Worm (Caenorhabditis elegans) whole organism, young adult: ENCODE measurements around the gene C26B9.5.

Experiments
- B0261.1 ChIP-seq: sonication (generic microtip); optimal IDR thresholded peaks from 2 replicates; lab custom pipeline; 2016; ENCODE audit warnings: mild to moderate bottlenecking, missing genetic modification characterization, moderate library complexity, missing compliant biosample characterization
- F37B4.10 ChIP-seq: fragments of 200-800 bp; sonication (Bioruptor generic); IDR thresholded peaks from 2 replicates; pipeline ENCODE4 v1.3.6; 2022; ENCODE audit warnings: missing genetic modification characterization, missing compliant biosample characterization
- K12H6.12 ChIP-seq: fragments of 200-800 bp; sonication (Bioruptor generic); optimal IDR thresholded peaks from 2 replicates; lab custom pipeline; 2018; ENCODE audit warnings: mild to moderate bottlenecking, missing genetic modification characterization, missing compliant biosample characterization
- T26A5.8 ChIP-seq: sonication (generic microtip); optimal IDR thresholded peaks from 2 replicates; lab custom pipeline; 2016; ENCODE audit warnings: missing genetic modification characterization, missing compliant biosample characterization
- Y53F4B.3 ChIP-seq: fragments of 200-800 bp; sonication (Bioruptor generic); IDR thresholded peaks from 2 replicates; pipeline ENCODE4 v1.3.6; 2022; ENCODE audit warnings: missing genetic modification reagents, missing genetic modification characterization, missing compliant biosample characterization
- Y56A3A.18 ChIP-seq: fragments of 200-800 bp; sonication (Bioruptor generic); IDR thresholded peaks from 2 replicates; pipeline ENCODE4 v1.3.6; 2022; ENCODE audit warnings: missing genetic modification reagents, missing genetic modification characterization, missing compliant biosample characterization
- Y95B8A.8 ChIP-seq: fragments of 200-800 bp; sonication (Bioruptor generic); IDR thresholded peaks from 2 replicates; pipeline ENCODE4 v1.3.6; 2022; ENCODE audit warnings: missing genetic modification reagents, missing genetic modification characterization, missing compliant biosample characterization
- aptf-2 ChIP-seq: fragments of 200-800 bp; sonication (Bioruptor generic); conservative IDR thresholded peaks from 2 replicates; pipeline ENCODE4 v1.3.6; 2022; ENCODE audit warnings: missing genetic modification reagents, missing genetic modification characterization, missing compliant biosample characterization
- atf-7 ChIP-seq: sonication (generic microtip); optimal IDR thresholded peaks from 2 replicates; lab custom pipeline; 2017; ENCODE audit warnings: mild to moderate bottlenecking, missing genetic modification characterization, missing compliant biosample characterization
- attf-5 ChIP-seq: fragments of 200-800 bp; sonication (Bioruptor generic); optimal IDR thresholded peaks from 2 replicates; lab custom pipeline; 2018; ENCODE audit warnings: mild to moderate bottlenecking, missing genetic modification characterization, missing compliant biosample characterization
- bed-1 ChIP-seq: fragments of 200-800 bp; sonication (Bioruptor generic); IDR thresholded peaks from 2 replicates; pipeline ENCODE4 v1.3.6; 2022; ENCODE audit warnings: missing genetic modification reagents, missing genetic modification characterization, missing compliant biosample characterization
- cebp-1 ChIP-seq, 2 experiments: fragments of 200-800 bp in 1 of 2; sonication (Bioruptor generic) in 1 of 2; sonication (generic microtip) in 1 of 2; IDR thresholded peaks in 1 of 2; optimal IDR thresholded peaks in 1 of 2; 2 replicates each; pipeline versions ENCODE4 v1.3.6 to Lab custom; 2017 to 2022; ENCODE audit warnings: missing compliant biosample characterization in 2 of 2, missing genetic modification characterization in 2 of 2, mild to moderate bottlenecking in 1 of 2, missing genetic modification reagents in 1 of 2, moderate library complexity in 1 of 2
- ceh-100 ChIP-seq: fragments of 200-800 bp; sonication (Bioruptor generic); IDR thresholded peaks from 2 replicates; pipeline ENCODE4 v1.3.6; 2022; ENCODE audit warnings: missing genetic modification reagents, missing genetic modification characterization, missing compliant biosample characterization
- ceh-58 ChIP-seq: fragments of 200-800 bp; sonication (Bioruptor generic); IDR thresholded peaks from 2 replicates; pipeline ENCODE4 v1.3.6; 2022; ENCODE audit warnings: missing genetic modification characterization, missing compliant biosample characterization
- chd-7 ChIP-seq: sonication (generic microtip); optimal IDR thresholded peaks from 2 replicates; lab custom pipeline; 2016; ENCODE audit warnings: mild to moderate bottlenecking, missing genetic modification characterization, moderate library complexity, missing compliant biosample characterization
- die-1 ChIP-seq: sonication (generic microtip); optimal IDR thresholded peaks from 2 replicates; lab custom pipeline; 2016; ENCODE audit warnings: missing genotype, mild to moderate bottlenecking, missing genetic modification characterization, missing compliant biosample characterization
- dox-1 ChIP-seq: fragments of 200-800 bp; sonication (Bioruptor generic); IDR thresholded peaks from 2 replicates; pipeline ENCODE4 v1.3.6; 2022; ENCODE audit warnings: missing genetic modification reagents, missing genetic modification characterization, missing compliant biosample characterization
- efl-1 ChIP-seq: fragments of 150-350 bp; optimal IDR thresholded peaks from 2 replicates; lab custom pipeline; 2014; ENCODE audit warnings: missing biosample characterization, missing genetic modification reagents, missing genetic modification characterization
- egrh-3 ChIP-seq: fragments of 200-800 bp; sonication (Bioruptor generic); IDR thresholded peaks from 2 replicates; pipeline ENCODE4 v1.3.6; 2022; ENCODE audit warnings: missing genetic modification reagents, missing genetic modification characterization, missing compliant biosample characterization
- fkh-3 ChIP-seq: sonication (generic microtip); optimal IDR thresholded peaks from 2 replicates; lab custom pipeline; 2016; ENCODE audit warnings: mild to moderate bottlenecking, missing genetic modification characterization, missing compliant biosample characterization
- gei-17 ChIP-seq: fragments of 200-800 bp; sonication (Bioruptor generic); optimal IDR thresholded peaks from 2 replicates; lab custom pipeline; 2018; ENCODE audit warnings: mild to moderate bottlenecking, missing genetic modification characterization, missing compliant biosample characterization
- hlh-12 ChIP-seq: sonication (generic microtip); optimal IDR thresholded peaks from 2 replicates; lab custom pipeline; 2016; ENCODE audit warnings: missing genetic modification characterization, missing compliant biosample characterization
- hlh-26 ChIP-seq: fragments of 200-800 bp; sonication (Bioruptor generic); conservative IDR thresholded peaks from 2 replicates; pipeline ENCODE4 v1.3.6; 2022; ENCODE audit warnings: missing genetic modification reagents, missing genetic modification characterization, missing compliant biosample characterization
- hmg-1.2 ChIP-seq: fragments of 200-800 bp; sonication (Bioruptor generic); IDR thresholded peaks from 2 replicates; pipeline ENCODE4 v1.3.6; 2022; ENCODE audit warnings: missing genetic modification reagents, missing genetic modification characterization, missing compliant biosample characterization
- hmg-20 ChIP-seq: fragments of 200-800 bp; sonication (Bioruptor generic); IDR thresholded peaks from 2 replicates; pipeline ENCODE4 v1.3.6; 2022; ENCODE audit warnings: missing genetic modification reagents, missing genetic modification characterization, missing compliant biosample characterization
- hsf-1 ChIP-seq: fragments of 200-800 bp; sonication (Bioruptor generic); IDR thresholded peaks from 2 replicates; pipeline ENCODE4 v1.3.6; 2022; ENCODE audit warnings: missing genetic modification reagents, missing genetic modification characterization, missing compliant biosample characterization
- lag-1 ChIP-seq: fragments of 200-800 bp; sonication (Bioruptor generic); IDR thresholded peaks from 2 replicates; pipeline ENCODE4 v1.3.6; 2022; ENCODE audit warnings: missing genetic modification reagents, missing genetic modification characterization, missing compliant biosample characterization
- lin-54 ChIP-seq: fragments of 200-800 bp; sonication (Bioruptor generic); optimal IDR thresholded peaks from 2 replicates; lab custom pipeline; 2018; ENCODE audit warnings: mild to moderate bottlenecking, missing genetic modification characterization, missing compliant biosample characterization
- lir-1 ChIP-seq: fragments of 200-800 bp; sonication (Bioruptor generic); conservative IDR thresholded peaks from 2 replicates; pipeline ENCODE4 v1.3.6; 2022; ENCODE audit warnings: missing genetic modification reagents, missing genetic modification characterization, missing compliant biosample characterization
- madf-10 ChIP-seq: sonication (generic microtip); optimal IDR thresholded peaks from 2 replicates; lab custom pipeline; 2016; ENCODE audit warnings: mild to moderate bottlenecking, missing genetic modification characterization, missing compliant biosample characterization
- madf-6 ChIP-seq: fragments of 200-800 bp; sonication (Bioruptor generic); IDR thresholded peaks from 2 replicates; pipeline ENCODE4 v1.3.6; 2022; ENCODE audit warnings: missing genetic modification reagents, missing genetic modification characterization, missing compliant biosample characterization
- nfya-1 ChIP-seq: sonication (generic microtip); optimal IDR thresholded peaks from 2 replicates; lab custom pipeline; 2017; ENCODE audit warnings: antibody characterized with exemption, missing compliant biosample characterization, missing genetic modification characterization, borderline replicate concordance; ENCODE audit not compliant: insufficient read depth
- nfyb-1 ChIP-seq: fragments of 200-800 bp; sonication (Bioruptor generic); IDR thresholded peaks from 2 replicates; pipeline ENCODE4 v1.3.6; 2022; ENCODE audit warnings: missing genetic modification reagents, missing genetic modification characterization, missing compliant biosample characterization
- nhr-179 ChIP-seq: sonication (generic microtip); optimal IDR thresholded peaks from 2 replicates; lab custom pipeline; 2016; ENCODE audit warnings: mild to moderate bottlenecking, missing genetic modification characterization, missing compliant biosample characterization
- nhr-80 ChIP-seq: sonication (generic microtip); optimal IDR thresholded peaks from 2 replicates; lab custom pipeline; 2016; ENCODE audit warnings: missing genetic modification characterization, missing compliant biosample characterization
- somi-1 ChIP-seq: fragments of 200-800 bp; sonication (Bioruptor generic); optimal IDR thresholded peaks from 2 replicates; lab custom pipeline; 2018; ENCODE audit warnings: mild to moderate bottlenecking, missing genetic modification characterization, missing compliant biosample characterization
- tlf-1 ChIP-seq: fragments of 200-800 bp; sonication (Bioruptor generic); optimal IDR thresholded peaks from 2 replicates; lab custom pipeline; 2018; ENCODE audit warnings: mild to moderate bottlenecking, missing genetic modification characterization, missing compliant biosample characterization
- unc-130 ChIP-seq: sonication (generic microtip); optimal IDR thresholded peaks from 2 replicates; lab custom pipeline; 2016; ENCODE audit warnings: missing genetic modification reagents, missing genetic modification characterization, missing compliant biosample characterization
- xnd-1 ChIP-seq: sonication (generic microtip); optimal IDR thresholded peaks from 2 replicates; lab custom pipeline; 2016; ENCODE audit warnings: missing genotype, missing genetic modification reagents, missing genetic modification characterization, missing compliant biosample characterization
- zfh-2 ChIP-seq: fragments of 200-800 bp; sonication (Bioruptor generic); conservative IDR thresholded peaks from 2 replicates; pipeline ENCODE4 v1.3.6; 2022; ENCODE audit warnings: missing genetic modification reagents, missing genetic modification characterization, missing compliant biosample characterization
- ztf-22 ChIP-seq: fragments of 200-800 bp; sonication (Bioruptor generic); optimal IDR thresholded peaks from 2 replicates; lab custom pipeline; 2018; ENCODE audit warnings: mild to moderate bottlenecking, missing genetic modification characterization, moderate library complexity, missing compliant biosample characterization
- ztf-25 ChIP-seq: fragments of 200-800 bp; sonication (Bioruptor generic); IDR thresholded peaks from 2 replicates; pipeline ENCODE4 v1.3.6; 2022; ENCODE audit warnings: missing genetic modification reagents, missing genetic modification characterization, missing compliant biosample characterization
- ztf-26 ChIP-seq: sonication (generic microtip); optimal IDR thresholded peaks from 2 replicates; lab custom pipeline; 2017; ENCODE audit warnings: missing genetic modification characterization, missing compliant biosample characterization

Gene C26B9.5

DNA sequence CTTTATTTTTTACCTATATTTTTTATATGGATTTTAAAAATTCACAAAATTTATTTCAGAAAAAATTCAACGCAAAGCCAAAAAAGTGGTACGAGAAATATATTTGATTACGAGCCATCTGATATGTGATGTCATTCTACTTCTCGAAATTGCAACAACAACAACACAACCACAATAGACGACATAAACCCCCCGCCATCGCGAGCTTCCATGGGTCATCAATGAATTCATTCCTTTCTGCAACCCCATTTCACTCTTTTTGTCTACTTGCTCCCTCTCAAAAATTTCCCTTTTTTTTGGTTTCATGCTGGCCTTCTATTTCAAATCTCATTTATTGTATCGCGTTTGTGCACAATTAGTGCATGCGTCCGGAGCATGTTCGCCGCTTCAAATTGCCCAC, 18.6 kb downstream of the C26B9.5 start:
- TF ChIP-seq hmg-20 (GFP tag; lab: Robert Waterston, UW) (no peak), tlf-1 (no peak), hlh-12 (tag; lab: Kevin White, UChicago) (no peak), aptf-2 (no peak), egrh-3 (no peak), lin-54 (GFP tag; lab: Kevin White, UChicago) (no peak), ztf-25 (GFP tag; lab: Robert Waterston, UW) (no peak), chd-7 (tag; lab: Kevin White, UChicago) (no peak), nhr-179 (tag; lab: Kevin White, UChicago) (no peak), madf-10 (tag; lab: Kevin White, UChicago) (no peak), Y95B8A.8 (GFP tag; lab: Robert Waterston, UW) (no peak), hsf-1 (GFP tag; lab: Robert Waterston, UW) (no peak), unc-130 (GFP tag; lab: Kevin White, UChicago) (no peak), cebp-1 (GFP tag; IDR thresholded peaks at IDR 0.05; lab: Robert Waterston, UW) (no peak), cebp-1 (tag; optimal IDR thresholded peaks at IDR 0.05; lab: Kevin White, UChicago) (no peak)

- TF ChIP-seq bed-1 (GFP tag; lab: Robert Waterston, UW) (no peak), T26A5.8 (tag; lab: Kevin White, UChicago) (no peak), ztf-25 (GFP tag; lab: Robert Waterston, UW) (no peak), lir-1 (GFP tag; lab: Robert Waterston, UW) (no peak), B0261.1 (tag; lab: Kevin White, UChicago) (no peak), somi-1 (GFP tag; lab: Kevin White, UChicago) (no peak), Y56A3A.18 (GFP tag; lab: Robert Waterston, UW) (no peak), ceh-100 (GFP tag; lab: Robert Waterston, UW) (no peak), hmg-1.2 (GFP tag; lab: Robert Waterston, UW) (no peak), ztf-26 (no peak), lin-54 (GFP tag; lab: Kevin White, UChicago) (no peak), ztf-22 (GFP tag; lab: Kevin White, UChicago) (no peak), xnd-1 (tag; lab: Kevin White, UChicago) (no peak), cebp-1 (GFP tag; IDR thresholded peaks at IDR 0.05; lab: Robert Waterston, UW) (no peak), cebp-1 (tag; optimal IDR thresholded peaks at IDR 0.05; lab: Kevin White, UChicago) (no peak), hlh-26 (GFP tag; lab: Robert Waterston, UW) (no peak)
Measured at ce11 chrX:5348529-5349148, 19.4 kb downstream of the C26B9.5 start, which contains the start of gene syx-3. Gene syx-3, plus strand, starts transcription at chrX:5349098.

- TF ChIP-seq somi-1 (GFP tag; lab: Kevin White, UChicago) (no peak), attf-5 (GFP tag; lab: Kevin White, UChicago) (peak; percentile 8), ceh-58 (GFP tag; lab: Robert Waterston, UW) (0 out of 2 replicates have a peak, but pooled peaks have one; percentile 49), nfya-1 (tag; lab: Kevin White, UChicago) (no peak), nhr-80 (peak; percentile 79), zfh-2 (GFP tag; lab: Robert Waterston, UW) (peak; percentile 98), die-1 (tag; lab: Kevin White, UChicago) (no peak), gei-17 (peak; percentile 53), lag-1 (GFP tag; lab: Robert Waterston, UW) (no peak), efl-1 (GFP tag; lab: Kevin White, UChicago) (no peak), cebp-1 (GFP tag; IDR thresholded peaks at IDR 0.05; lab: Robert Waterston, UW) (no peak), cebp-1 (tag; optimal IDR thresholded peaks at IDR 0.05; lab: Kevin White, UChicago) (peak; percentile 48), Y53F4B.3 (GFP tag; lab: Robert Waterston, UW) (no peak), atf-7 (tag; lab: Kevin White, UChicago) (no peak), K12H6.12 (peak; percentile 13), F37B4.10 (GFP tag; lab: Robert Waterston, UW) (0 out of 2 replicates have a peak, but pooled peaks have one; percentile 77), nfyb-1 (GFP tag; lab: Robert Waterston, UW) (peak; percentile 69), fkh-3 (tag; lab: Kevin White, UChicago) (no peak), madf-6 (GFP tag; lab: Robert Waterston, UW) (no peak), dox-1 (GFP tag; lab: Robert Waterston, UW) (peak; percentile 58; the same call in 1 of the 2 replicates), egrh-3 (peak; percentile 83; the same call in 1 of the 2 replicates)
Measured at ce11 chrX:5354022-5354876, 25.0 kb downstream of the C26B9.5 start, which contains the start of gene pfn-2. Gene pfn-2, minus strand, starts transcription at chrX:5354072.
